Worm (Caenorhabditis elegans) whole organism, midembryonic: Measurements from ENCODE around the gene R10H10.7.

Experiments used
- T22C8.4 ChIP-seq: fragments of 200-800 bp; sonication (Bioruptor generic); IDR thresholded peaks from 2 replicates; pipeline ENCODE4 v1.3.6; 2022; ENCODE audit warnings: missing genetic modification characterization, missing compliant biosample characterization
- cog-1 ChIP-seq: sonication (generic microtip); optimal IDR thresholded peaks from 2 replicates; lab custom pipeline; 2016; ENCODE audit warnings: missing genetic modification characterization, missing compliant biosample characterization
- flt-1 ChIP-seq: fragments of 200-800 bp; sonication (Bioruptor generic); IDR thresholded peaks from 2 replicates; pipeline ENCODE4 v1.3.6; 2022; ENCODE audit warnings: missing genetic modification characterization, missing compliant biosample characterization
- klf-2 ChIP-seq: fragments of 200-800 bp; sonication (Bioruptor generic); conservative IDR thresholded peaks from 2 replicates; pipeline ENCODE4 v1.3.6; 2022; ENCODE audit warnings: missing genetic modification reagents, missing genetic modification characterization, missing compliant biosample characterization
- med-1 ChIP-seq: sonication (generic microtip); optimal IDR thresholded peaks from 2 replicates; lab custom pipeline; 2017; ENCODE audit warnings: missing genetic modification characterization, mild to moderate bottlenecking, missing compliant biosample characterization, antibody characterized with exemption, missing genetic modification reagents; ENCODE audit not compliant: insufficient read depth
- ref-1 ChIP-seq: fragments of 200-800 bp; sonication (Bioruptor generic); conservative IDR thresholded peaks from 2 replicates; pipeline ENCODE4 v1.3.6; 2022; ENCODE audit warnings: missing genetic modification reagents, missing genetic modification characterization, missing compliant biosample characterization
- tab-1 ChIP-seq: fragments of 200-800 bp; sonication (Bioruptor generic); IDR thresholded peaks from 2 replicates; pipeline ENCODE4 v1.3.6; 2022; ENCODE audit warnings: missing genetic modification characterization, missing compliant biosample characterization
- ztf-23 ChIP-seq: fragments of 200-800 bp; sonication (Bioruptor generic); IDR thresholded peaks from 2 replicates; pipeline ENCODE4 v1.3.6; 2022; ENCODE audit warnings: missing genetic modification reagents, missing genetic modification characterization, missing compliant biosample characterization
- ztf-29 ChIP-seq: fragments of 200-800 bp; sonication (Bioruptor generic); IDR thresholded peaks from 2 replicates; pipeline ENCODE4 v1.3.6; 2022; ENCODE audit warnings: missing genetic modification reagents, missing genetic modification characterization, missing compliant biosample characterization

The R10H10.7 gene

DNA sequence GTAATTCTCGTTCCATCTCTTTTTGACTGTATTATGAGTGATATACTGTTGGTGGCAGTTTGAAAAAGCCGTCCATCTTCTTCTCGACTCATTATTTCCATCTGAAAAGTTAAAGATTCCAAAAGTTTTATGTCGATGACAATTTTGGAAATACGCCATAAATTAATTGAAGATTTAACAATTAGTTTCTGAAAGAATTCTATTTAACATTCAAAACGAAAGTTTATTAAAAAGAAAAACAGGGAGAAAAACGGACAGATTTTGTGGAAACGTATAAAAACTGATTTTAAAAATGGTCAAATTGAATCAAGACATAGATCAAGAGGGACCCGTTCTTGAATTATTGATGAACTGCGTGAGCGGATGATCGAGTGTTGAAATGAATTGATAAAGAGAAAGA, at the start of gene R10H10.7:
TSS of gene R10H10.7 (minus strand) at position 101 of the 400 bp plus-strand sequence.
- TF ChIP-seq flt-1 (GFP tag; lab: Robert Waterston, UW): no peak

- TF ChIP-seq cog-1 (tag; lab: Kevin White, UChicago) (no peak), ref-1 (no peak)
These were observed 49.4 kb upstream of the R10H10.7 start for ce11 chrIV:10463127-10463526.

- TF ChIP-seq flt-1 (GFP tag; lab: Robert Waterston, UW) (no peak), med-1 (no peak), cog-1 (tag; lab: Kevin White, UChicago) (no peak), ztf-23 (GFP tag; lab: Robert Waterston, UW) (no peak), ref-1 (no peak)
These were observed 48.9 kb upstream of the R10H10.7 start for ce11 chrIV:10462608-10463007.

DNA sequence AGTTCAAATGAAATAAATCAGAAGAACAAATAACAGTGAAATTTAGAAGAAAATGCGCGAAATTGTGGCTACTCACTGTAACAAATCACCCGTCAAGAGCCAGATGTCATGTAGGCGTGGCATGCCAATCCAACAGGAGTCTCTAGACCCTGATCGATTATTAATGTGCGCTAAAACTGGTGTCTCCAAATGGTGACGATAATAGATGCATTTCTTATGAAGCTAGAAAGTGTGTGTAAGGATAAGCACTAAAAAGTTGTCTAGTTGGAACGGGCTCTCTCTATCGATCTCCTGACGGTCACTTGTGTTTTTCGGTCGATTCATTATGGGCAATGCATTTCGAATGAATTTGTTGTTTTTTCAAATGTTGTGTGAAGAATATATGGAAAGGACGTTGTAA, 48.0 kb upstream of the R10H10.7 start, which contains the start of gene mec-3:
TSS of gene mec-3 (minus strand) at position 101 of the 400 bp plus-strand sequence.
- TF ChIP-seq ref-1 (no peak), med-1 (no peak), flt-1 (GFP tag; lab: Robert Waterston, UW) (no peak), T22C8.4 (GFP tag; lab: Robert Waterston, UW) (no peak), cog-1 (tag; lab: Kevin White, UChicago) (no peak), ztf-29 (GFP tag; lab: Robert Waterston, UW) (no peak), ztf-23 (GFP tag; lab: Robert Waterston, UW) (no peak), tab-1 (GFP tag; lab: Robert Waterston, UW) (no peak), klf-2 (GFP tag; lab: Robert Waterston, UW) (no peak)

- TF ChIP-seq tab-1 (GFP tag; lab: Robert Waterston, UW) (no peak), cog-1 (tag; lab: Kevin White, UChicago) (no peak), T22C8.4 (GFP tag; lab: Robert Waterston, UW) (no peak), flt-1 (GFP tag; lab: Robert Waterston, UW) (no peak), klf-2 (GFP tag; lab: Robert Waterston, UW) (no peak), med-1 (no peak), ref-1 (no peak), ztf-29 (GFP tag; lab: Robert Waterston, UW) (no peak), ztf-23 (GFP tag; lab: Robert Waterston, UW) (no peak)
These were observed 43.4 kb upstream of the R10H10.7 start, which contains the start of gene srb-17 for ce11 chrIV:10457137-10457536. Gene srb-17 (minus strand): TSS chrIV:10457237.

DNA sequence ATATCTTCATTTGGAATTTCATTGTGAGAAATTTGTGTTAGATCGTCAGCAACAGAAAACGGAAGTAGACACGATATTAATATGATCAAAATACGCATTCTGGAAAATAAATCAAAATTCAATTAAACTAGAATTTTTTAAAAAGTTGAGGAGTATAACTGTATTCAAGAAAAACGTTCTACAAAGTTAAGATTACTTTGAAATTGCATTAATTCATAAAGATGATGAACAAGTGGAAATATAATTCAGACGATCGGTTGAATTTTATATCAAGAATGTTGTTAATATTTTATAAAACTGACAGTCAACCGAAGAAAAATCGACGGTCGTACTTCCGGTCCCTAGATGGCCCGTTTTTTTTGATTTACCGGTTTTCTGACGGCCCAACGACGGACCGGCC, 39.3 kb upstream of the R10H10.7 start, which contains the start of gene F01D4.8:
TSS of gene F01D4.8 (minus strand) at position 101 of the 400 bp plus-strand sequence.
- TF ChIP-seq ztf-23 (GFP tag; lab: Robert Waterston, UW): no peak

- TF ChIP-seq ztf-23 (GFP tag; lab: Robert Waterston, UW): no peak
- TF ChIP-seq klf-2 (GFP tag; lab: Robert Waterston, UW): no peak
- no peak for TF ChIP-seq tab-1 (GFP tag; lab: Robert Waterston, UW)
- TF ChIP-seq ref-1: no peak
- no peak for TF ChIP-seq med-1
- no peak for TF ChIP-seq ztf-29 (GFP tag; lab: Robert Waterston, UW)
- TF ChIP-seq flt-1 (GFP tag; lab: Robert Waterston, UW): no peak
- TF ChIP-seq cog-1 (tag; lab: Kevin White, UChicago): no peak
- no peak for TF ChIP-seq T22C8.4 (GFP tag; lab: Robert Waterston, UW)
These were observed 36.1 kb upstream of the R10H10.7 start, which contains the start of gene F13B12.4 for ce11 chrIV:10449799-10450198. Gene F13B12.4 (minus strand): TSS chrIV:10449899.

- TF ChIP-seq ztf-23 (GFP tag; lab: Robert Waterston, UW): no peak
- no peak for TF ChIP-seq cog-1 (tag; lab: Kevin White, UChicago)
These were observed 29.8 kb upstream of the R10H10.7 start, which contains the start of gene F13B12.7 for ce11 chrIV:10443510-10443909. Gene F13B12.7 (plus strand): TSS chrIV:10443810.

DNA sequence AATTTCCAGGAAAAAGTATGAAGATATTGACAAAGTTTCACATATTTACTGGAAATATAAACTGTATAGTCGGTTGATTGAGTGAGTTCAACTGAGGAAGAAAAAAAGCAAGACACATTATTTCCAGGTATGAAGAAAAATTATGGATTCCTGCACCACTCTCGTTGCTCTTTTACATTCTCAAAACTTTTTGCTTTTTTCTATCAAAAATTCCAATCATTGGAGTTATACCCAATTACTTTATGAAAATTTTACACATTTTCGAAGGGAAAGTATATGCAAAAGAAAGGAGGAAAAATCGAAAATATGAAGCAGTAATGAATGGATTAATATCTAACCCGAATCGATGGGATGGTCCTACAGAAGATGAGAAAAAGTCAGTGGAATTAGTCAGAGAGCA, 29.2 kb upstream of the R10H10.7 start:
- TF ChIP-seq T22C8.4 (GFP tag; lab: Robert Waterston, UW): no peak
- no peak for TF ChIP-seq med-1
- no peak for TF ChIP-seq ztf-23 (GFP tag; lab: Robert Waterston, UW)
- no peak for TF ChIP-seq ref-1
- no peak for TF ChIP-seq cog-1 (tag; lab: Kevin White, UChicago)
- TF ChIP-seq ztf-29 (GFP tag; lab: Robert Waterston, UW): no peak
- no peak for TF ChIP-seq flt-1 (GFP tag; lab: Robert Waterston, UW)
- no peak for TF ChIP-seq klf-2 (GFP tag; lab: Robert Waterston, UW)
- TF ChIP-seq tab-1 (GFP tag; lab: Robert Waterston, UW): no peak

DNA sequence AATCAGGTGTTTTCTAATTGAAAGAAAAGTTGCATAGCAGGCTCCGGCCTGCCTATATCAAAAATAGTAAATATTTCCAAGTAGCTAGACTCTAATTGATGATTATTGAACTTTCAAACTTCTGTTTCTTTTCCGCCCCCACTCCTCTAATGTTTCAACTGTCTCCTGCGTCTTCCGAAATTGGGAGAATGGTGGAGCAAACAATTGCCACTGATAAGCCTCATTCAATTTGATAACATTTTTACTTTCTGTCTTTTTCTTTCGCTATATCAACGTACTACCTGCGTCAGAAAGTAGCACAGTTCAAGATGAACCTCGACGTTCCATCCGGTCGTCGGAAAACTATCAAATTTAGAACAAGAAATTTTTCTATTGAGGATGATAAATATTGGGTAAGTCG, 25.2 kb upstream of the R10H10.7 start, which contains the start of gene F13B12.3:
TSS of gene F13B12.3 (plus strand) at position 223 of the 400 bp plus-strand sequence.
- TF ChIP-seq flt-1 (GFP tag; lab: Robert Waterston, UW) (no peak), tab-1 (GFP tag; lab: Robert Waterston, UW) (no peak), ref-1 (0 out of 2 replicates have a peak, but pooled peaks have one; percentile 2), ztf-23 (GFP tag; lab: Robert Waterston, UW) (no peak), ztf-29 (GFP tag; lab: Robert Waterston, UW) (no peak), T22C8.4 (GFP tag; lab: Robert Waterston, UW) (no peak), med-1 (no peak), klf-2 (GFP tag; lab: Robert Waterston, UW) (no peak)

ce11 chrIV:10437114-10437513, 23.4 kb upstream of the R10H10.7 start:
- no peak for TF ChIP-seq ztf-23 (GFP tag; lab: Robert Waterston, UW)
- TF ChIP-seq T22C8.4 (GFP tag; lab: Robert Waterston, UW): no peak
- TF ChIP-seq flt-1 (GFP tag; lab: Robert Waterston, UW): no peak
- TF ChIP-seq tab-1 (GFP tag; lab: Robert Waterston, UW): no peak
- TF ChIP-seq ref-1: no peak
- TF ChIP-seq ztf-29 (GFP tag; lab: Robert Waterston, UW): no peak
- TF ChIP-seq med-1: no peak
- TF ChIP-seq klf-2 (GFP tag; lab: Robert Waterston, UW): no peak
- TF ChIP-seq cog-1 (tag; lab: Kevin White, UChicago): no peak
